Fruit fly (Drosophila melanogaster) whole organism, prepupa: ENCODE results near the gene beta-PheRS.

Experiments
- Blimp-1 ChIP-seq: fragments of 200-800 bp; sonication (Bioruptor generic); optimal IDR thresholded peaks from 3 replicates; lab custom pipeline; 2017; ENCODE audit warnings: missing biosample characterization, missing genetic modification characterization, mild to moderate bottlenecking, moderate library complexity, missing genetic modification reagents
- CG10631 ChIP-seq: fragments of 200-800 bp; sonication (Bioruptor generic); optimal IDR thresholded peaks from 2 replicates; lab custom pipeline; 2016; ENCODE audit warnings: missing biosample characterization, missing genetic modification characterization
- CG10669 ChIP-seq: fragments of 200-800 bp; sonication (Bioruptor generic); optimal IDR thresholded peaks from 3 replicates; lab custom pipeline; 2018; ENCODE audit warnings: missing biosample characterization, mild to moderate bottlenecking, missing genetic modification characterization, moderate library complexity
- CG11294 ChIP-seq: fragments of 200-800 bp; sonication (Bioruptor generic); IDR thresholded peaks from 2 replicates; pipeline ENCODE4 v1.3.6; 2022; ENCODE audit warnings: missing biosample characterization, missing genetic modification characterization
- CG11902 ChIP-seq: fragments of 200-800 bp; sonication (Bioruptor generic); optimal IDR thresholded peaks from 3 replicates; lab custom pipeline; 2016; ENCODE audit warnings: missing biosample characterization, missing genetic modification characterization
- CG15336 ChIP-seq: fragments of 200-800 bp; sonication (Bioruptor generic); IDR thresholded peaks from 2 replicates; pipeline ENCODE4 v1.3.6; 2022; ENCODE audit warnings: missing biosample characterization, missing genetic modification characterization
- CG1621 ChIP-seq: fragments of 200-800 bp; sonication (Bioruptor generic); optimal IDR thresholded peaks from 3 replicates; lab custom pipeline; 2018; ENCODE audit warnings: missing biosample characterization, mild to moderate bottlenecking, missing genetic modification characterization
- CG16779 ChIP-seq: fragments of 200-800 bp; sonication (Bioruptor generic); optimal IDR thresholded peaks from 3 replicates; lab custom pipeline; 2017; ENCODE audit warnings: missing biosample characterization, mild to moderate bottlenecking, missing genetic modification characterization
- CG3032 ChIP-seq: fragments of 200-800 bp; optimal IDR thresholded peaks from 2 replicates; lab custom pipeline; 2019; ENCODE audit warnings: missing biosample characterization, mild to moderate bottlenecking, missing genetic modification characterization, moderate library complexity
- CG32006 ChIP-seq: fragments of 200-800 bp; sonication (Bioruptor generic); optimal IDR thresholded peaks from 3 replicates; lab custom pipeline; 2017; ENCODE audit warnings: missing biosample characterization, mild to moderate bottlenecking, missing genetic modification characterization
- CG3919 ChIP-seq: fragments of 200-800 bp; sonication (Bioruptor generic); optimal IDR thresholded peaks from 3 replicates; lab custom pipeline; 2016; ENCODE audit warnings: missing biosample characterization, missing genetic modification characterization
- CG4318 ChIP-seq: fragments of 200-800 bp; sonication (Bioruptor generic); optimal IDR thresholded peaks from 3 replicates; lab custom pipeline; 2017; ENCODE audit warnings: missing biosample characterization, mild to moderate bottlenecking, missing genetic modification characterization
- CG6163 ChIP-seq: fragments of 200-800 bp; sonication (Bioruptor generic); IDR thresholded peaks from 3 replicates; pipeline ENCODE4 v1.3.6; 2022; ENCODE audit warnings: missing biosample characterization, missing genetic modification characterization
- CG6276 ChIP-seq: fragments of 200-800 bp; sonication (Bioruptor generic); optimal IDR thresholded peaks from 2 replicates; lab custom pipeline; 2017; ENCODE audit warnings: missing biosample characterization, mild to moderate bottlenecking, missing genetic modification characterization
- CG6808 ChIP-seq: fragments of 200-800 bp; sonication (Bioruptor generic); optimal IDR thresholded peaks from 3 replicates; lab custom pipeline; 2017; ENCODE audit warnings: missing biosample characterization, missing genetic modification characterization, mild to moderate bottlenecking, moderate library complexity, missing genetic modification reagents
- CG6854 ChIP-seq: fragments of 200-800 bp; sonication (Bioruptor generic); optimal IDR thresholded peaks from 2 replicates; lab custom pipeline; 2017; ENCODE audit warnings: missing biosample characterization, mild to moderate bottlenecking, missing genetic modification characterization
- CG8119 ChIP-seq: fragments of 200-800 bp; sonication (Bioruptor generic); IDR thresholded peaks from 3 replicates; pipeline ENCODE4 v1.3.6; 2022; ENCODE audit warnings: missing biosample characterization, missing genetic modification characterization
- CG8632 ChIP-seq: fragments of 200-800 bp; sonication (Bioruptor generic); optimal IDR thresholded peaks from 3 replicates; lab custom pipeline; 2016; ENCODE audit warnings: missing biosample characterization, missing genetic modification characterization
- Eip78C ChIP-seq: fragments of 200-800 bp; sonication (Bioruptor generic); peaks from one replicate; lab custom pipeline; 2016; ENCODE audit warnings: missing biosample characterization, missing genetic modification characterization
- Gug ChIP-seq: fragments of 200-800 bp; sonication (Bioruptor generic); IDR thresholded peaks from 2 replicates; pipeline ENCODE4 v1.3.6; 2022; ENCODE audit warnings: missing biosample characterization, missing genetic modification characterization
- Hr39 ChIP-seq: fragments of 200-800 bp; sonication (Bioruptor generic); optimal IDR thresholded peaks from 2 replicates; lab custom pipeline; 2016; ENCODE audit warnings: missing biosample characterization, missing genetic modification characterization
- Lpt ChIP-seq: fragments of 200-800 bp; sonication (Bioruptor generic); optimal IDR thresholded peaks from 3 replicates; lab custom pipeline; 2016; ENCODE audit warnings: missing biosample characterization, missing genetic modification characterization
- Smox ChIP-seq: fragments of 200-800 bp; sonication (Bioruptor generic); optimal IDR thresholded peaks from 3 replicates; lab custom pipeline; 2016; ENCODE audit warnings: missing biosample characterization, missing genetic modification characterization
- Sox14 ChIP-seq: fragments of 200-800 bp; sonication (Bioruptor generic); optimal IDR thresholded peaks from 3 replicates; lab custom pipeline; 2016; ENCODE audit warnings: missing biosample characterization, missing genetic modification characterization
- achi ChIP-seq: fragments of 200-800 bp; sonication (Bioruptor generic); optimal IDR thresholded peaks from 3 replicates; lab custom pipeline; 2016; ENCODE audit warnings: missing biosample characterization, missing genetic modification characterization
- dsx ChIP-seq: fragments of 200-800 bp; optimal IDR thresholded peaks from 3 replicates; lab custom pipeline; 2019; ENCODE audit warnings: missing biosample characterization, mild to moderate bottlenecking, missing genetic modification characterization, moderate library complexity; ENCODE audit not compliant: poor library complexity, severe bottlenecking
- eg ChIP-seq: fragments of 200-800 bp; sonication (Bioruptor generic); IDR thresholded peaks from 3 replicates; pipeline ENCODE4 v1.3.6; 2022; ENCODE audit warnings: missing biosample characterization, missing genetic modification characterization
- fd59A ChIP-seq: fragments of 200-800 bp; sonication (Bioruptor generic); optimal IDR thresholded peaks from 2 replicates; lab custom pipeline; 2017; ENCODE audit warnings: missing biosample characterization, mild to moderate bottlenecking, missing genetic modification characterization, missing genetic modification reagents
- salr ChIP-seq, 2 experiments: fragments of 200-800 bp; sonication (Bioruptor generic); optimal IDR thresholded peaks; 3 replicates each; lab custom pipeline; 2016 to 2018; ENCODE audit warnings: missing biosample characterization in 2 of 2, missing genetic modification characterization in 2 of 2, mild to moderate bottlenecking in 1 of 2
- spab ChIP-seq: fragments of 200-800 bp; sonication (Bioruptor generic); optimal IDR thresholded peaks from 2 replicates; lab custom pipeline; 2017; ENCODE audit warnings: missing biosample characterization, mild to moderate bottlenecking, missing genetic modification characterization, missing genetic modification reagents
- ss ChIP-seq, 2 experiments: fragments of 200-800 bp; sonication (Bioruptor generic); optimal IDR thresholded peaks; 2 replicates in 1 of 2; 3 replicates in 1 of 2; lab custom pipeline; 2017 to 2018; ENCODE audit warnings: mild to moderate bottlenecking in 2 of 2, missing biosample characterization in 2 of 2, missing genetic modification characterization in 2 of 2, moderate library complexity in 1 of 2
- svp ChIP-seq: fragments of 200-800 bp; sonication (Bioruptor generic); peaks from one replicate; lab custom pipeline; 2016; ENCODE audit warnings: missing biosample characterization, missing genetic modification characterization
- topi ChIP-seq: fragments of 200-800 bp; sonication (Bioruptor generic); optimal IDR thresholded peaks from 3 replicates; lab custom pipeline; 2016; ENCODE audit warnings: missing biosample characterization, missing genetic modification characterization

beta-PheRS gene

DNA sequence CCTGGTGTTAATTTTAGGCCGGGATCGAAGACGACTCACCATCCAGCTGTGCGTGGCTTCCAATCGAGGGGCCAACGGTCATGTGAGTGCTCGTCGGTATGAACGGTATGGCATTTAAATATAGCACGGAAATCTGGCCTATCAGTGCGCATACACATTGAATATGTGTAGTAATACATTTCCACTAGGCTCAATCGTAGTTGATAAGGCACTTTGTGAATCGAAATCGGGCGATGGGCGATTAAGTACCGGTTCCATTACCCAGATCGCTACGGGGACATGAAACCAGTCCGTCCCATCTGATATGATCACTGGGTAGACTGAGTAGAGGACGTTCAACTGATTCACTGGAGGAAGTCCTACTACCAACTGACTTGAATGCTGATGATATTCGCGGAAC lies 32.9 kb upstream of the beta-PheRS start:
- no peak for TF ChIP-seq CG10631 (GFP tag; lab: Kevin White, UChicago)
- no peak for TF ChIP-seq achi (GFP tag; lab: Kevin White, UChicago)
- TF ChIP-seq Blimp-1 (GFP tag; lab: Kevin White, UChicago), result no peak
- no peak for TF ChIP-seq CG8632 (GFP tag; lab: Kevin White, UChicago)
- TF ChIP-seq salr (GFP tag; optimal IDR thresholded peaks at IDR 0.05; lab: Kevin White, UChicago), result no peak
- TF ChIP-seq spab (GFP tag; lab: Kevin White, UChicago), result no peak
- TF ChIP-seq CG6854 (GFP tag; lab: Kevin White, UChicago), result no peak
- no peak for TF ChIP-seq Sox14 (GFP tag; lab: Kevin White, UChicago)
- no peak for TF ChIP-seq CG16779 (tag; lab: Kevin White, UChicago)
- peak; percentile 11 for TF ChIP-seq CG1621 (tag; lab: Kevin White, UChicago)
- peak in 1 of 2 experiments; percentile 42 for TF ChIP-seq ss (GFP tag; optimal IDR thresholded peaks at IDR 0.05; lab: Kevin White, UChicago)
- no peak for TF ChIP-seq fd59A
- TF ChIP-seq svp, result peak; percentile 96
- no peak for TF ChIP-seq Hr39
- no peak for TF ChIP-seq CG10669 (GFP tag; lab: Kevin White, UChicago)
- TF ChIP-seq CG3919 (GFP tag; lab: Kevin White, UChicago), result no peak
- no peak for TF ChIP-seq CG4318 (GFP tag; lab: Kevin White, UChicago)
- no peak for TF ChIP-seq Smox
- no peak for TF ChIP-seq CG6276 (GFP tag; lab: Kevin White, UChicago)
- peak; percentile 20 for TF ChIP-seq Eip78C (GFP tag; lab: Kevin White, UChicago)
- peak; percentile 5 for TF ChIP-seq dsx

- peak; percentile 78 for TF ChIP-seq svp
- TF ChIP-seq CG4318 (GFP tag; lab: Kevin White, UChicago), result no peak
- TF ChIP-seq CG32006 (GFP tag; lab: Kevin White, UChicago), result no peak
- no peak for TF ChIP-seq Lpt (GFP tag; lab: Kevin White, UChicago)
- TF ChIP-seq, all 60 proteins: peak for 1
Observed at dm6 chr3R:24284164-24284563, 31.7 kb upstream of the beta-PheRS start.

DNA sequence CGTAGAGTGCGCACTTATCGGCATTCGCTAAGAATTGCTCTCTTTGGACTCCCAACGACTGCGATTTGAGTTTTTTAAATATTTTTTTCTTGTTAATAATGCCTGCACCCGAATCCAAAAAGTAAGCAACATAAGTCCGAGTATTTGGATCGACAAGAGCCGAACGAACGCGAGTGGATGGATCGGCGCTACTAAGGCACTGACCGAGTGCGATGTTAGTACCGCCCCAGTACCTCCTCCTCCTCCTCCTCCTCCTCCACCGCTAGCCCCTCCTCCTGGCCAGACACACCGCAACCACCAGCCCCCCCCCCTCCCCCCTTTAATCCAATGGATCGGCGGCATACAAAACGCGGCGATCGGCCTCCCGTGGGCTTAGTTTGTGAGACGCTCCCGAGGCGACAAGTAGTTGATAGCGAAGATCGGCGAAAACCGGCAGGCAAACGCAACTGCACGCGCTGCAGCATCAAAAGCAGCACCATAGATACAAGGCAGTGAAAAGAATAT lies 31.2 kb upstream of the beta-PheRS start, which contains the start of gene CG6356:
Gene CG6356, plus strand, starts transcription at position 374 of the 504 bp plus-strand sequence.
- TF ChIP-seq CG3032 (tag; lab: Kevin White, UChicago), result no peak
- TF ChIP-seq ss (GFP tag; optimal IDR thresholded peaks at IDR 0.05; lab: Kevin White, UChicago), result peak in 1 of 2 experiments; percentile 21
- no peak for TF ChIP-seq CG11902 (GFP tag; lab: Kevin White, UChicago)
- peak; percentile 54; the same call in 1 of the 2 replicates for TF ChIP-seq CG15336 (GFP tag; lab: Robert Waterston, UW)
- TF ChIP-seq Eip78C (GFP tag; lab: Kevin White, UChicago), result peak; percentile 5
- peak; percentile 79 for TF ChIP-seq CG6276 (GFP tag; lab: Kevin White, UChicago)
- peak; percentile 60 for TF ChIP-seq svp
- TF ChIP-seq eg (GFP tag; lab: Robert Waterston, UW), result peak; percentile 67; the same call in 2 of the 3 replicates
- TF ChIP-seq CG6163, result peak; percentile 27; the same call in 1 of the 3 replicates
- TF ChIP-seq CG1621 (tag; lab: Kevin White, UChicago), result peak; percentile 6
- TF ChIP-seq CG8119 (GFP tag; lab: Robert Waterston, UW), result peak; percentile 37; the same call in 1 of the 3 replicates
- peak; percentile 13 for TF ChIP-seq CG6808 (GFP tag; lab: Kevin White, UChicago)
- TF ChIP-seq CG16779 (tag; lab: Kevin White, UChicago), result peak; percentile 42
- peak; percentile 8 for TF ChIP-seq dsx
- TF ChIP-seq CG11294 (GFP tag; lab: Robert Waterston, UW), result peak; percentile 14; the same call in 1 of the 2 replicates
- TF ChIP-seq Gug, result peak; percentile 43
- peak; percentile 2 for TF ChIP-seq Lpt (GFP tag; lab: Kevin White, UChicago)
- TF ChIP-seq Sox14 (GFP tag; lab: Kevin White, UChicago), result no peak
- TF ChIP-seq topi (GFP tag; lab: Kevin White, UChicago), result no peak
- peak; percentile 36 for TF ChIP-seq CG32006 (GFP tag; lab: Kevin White, UChicago)
- TF ChIP-seq, all 60 proteins: peak for 16
